Fruit fly (Drosophila melanogaster) whole organism, embryonic: ENCODE data around the gene Esyt2.

ENCODE experiments used
- Aef1 ChIP-seq: fragments of 200-800 bp; sonication (Bioruptor generic); IDR thresholded peaks from 3 replicates; pipeline ENCODE4 v1.3.6; 2022; ENCODE audit warnings: missing biosample characterization, missing genetic modification characterization
- CG10654 ChIP-seq: fragments of 200-800 bp; sonication (Bioruptor generic); optimal IDR thresholded peaks from 2 replicates; lab custom pipeline; 2016; ENCODE audit warnings: missing biosample characterization, missing genetic modification characterization
- CG10979 ChIP-seq: fragments of 200-800 bp; sonication (Bioruptor generic); optimal IDR thresholded peaks from 2 replicates; lab custom pipeline; 2018; ENCODE audit warnings: missing biosample characterization, mild to moderate bottlenecking, missing genetic modification characterization, moderate library complexity
- CG11456 ChIP-seq: fragments of 200-800 bp; sonication (Bioruptor generic); IDR thresholded peaks from 3 replicates; pipeline ENCODE4 v1.3.6; 2022; ENCODE audit warnings: missing biosample characterization, missing genetic modification characterization
- CG11560 ChIP-seq: fragments of 200-800 bp; sonication (Bioruptor generic); IDR thresholded peaks from 3 replicates; pipeline ENCODE4 v1.3.6; 2022; ENCODE audit warnings: missing biosample characterization, missing genetic modification characterization
- CG13123 ChIP-seq: fragments of 200-800 bp; sonication (Bioruptor generic); optimal IDR thresholded peaks from 2 replicates; lab custom pipeline; 2016; ENCODE audit warnings: missing biosample characterization, missing genetic modification characterization
- CG14050 ChIP-seq: fragments of 200-800 bp; sonication (Bioruptor generic); IDR thresholded peaks from 3 replicates; pipeline ENCODE4 v1.3.6; 2022; ENCODE audit warnings: missing biosample characterization, missing genetic modification characterization
- CG17328 ChIP-seq: fragments of 200-800 bp; sonication (Bioruptor generic); IDR thresholded peaks from 2 replicates; pipeline ENCODE4 v1.3.6; 2022; ENCODE audit warnings: missing biosample characterization, missing genetic modification characterization
- CG17361 ChIP-seq: fragments of 200-800 bp; sonication (Bioruptor generic); IDR thresholded peaks from 3 replicates; pipeline ENCODE4 v1.3.6; 2022; ENCODE audit warnings: missing biosample characterization, missing genetic modification characterization
- CG2116 ChIP-seq: fragments of 200-800 bp; sonication (Bioruptor generic); optimal IDR thresholded peaks from 3 replicates; lab custom pipeline; 2018; ENCODE audit warnings: missing biosample characterization, mild to moderate bottlenecking, missing genetic modification characterization
- CG2120 ChIP-seq: fragments of 200-800 bp; sonication (Bioruptor generic); optimal IDR thresholded peaks from 3 replicates; lab custom pipeline; 2016; ENCODE audit warnings: missing biosample characterization, missing genetic modification characterization
- CG31441 ChIP-seq: fragments of 200-800 bp; sonication (Bioruptor generic); IDR thresholded peaks from 2 replicates; pipeline ENCODE4 v1.3.6; 2022; ENCODE audit warnings: missing biosample characterization, missing genetic modification characterization
- CG32772 ChIP-seq: fragments of 200-800 bp; sonication (Bioruptor generic); IDR thresholded peaks from 2 replicates; pipeline ENCODE4 v1.3.6; 2022; ENCODE audit warnings: missing biosample characterization, missing genetic modification characterization
- CG34224 ChIP-seq: fragments of 200-800 bp; sonication (Bioruptor generic); IDR thresholded peaks from 3 replicates; pipeline ENCODE4 v1.3.6; 2022; ENCODE audit warnings: missing biosample characterization, missing genetic modification characterization; ENCODE audit not compliant: partially characterized antibody
- CG4854 ChIP-seq: fragments of 200-800 bp; sonication (Bioruptor generic); optimal IDR thresholded peaks from 2 replicates; lab custom pipeline; 2016; ENCODE audit warnings: missing biosample characterization, missing genetic modification characterization, inconsistent platforms
- CG7928 ChIP-seq: fragments of 200-800 bp; sonication (Bioruptor generic); optimal IDR thresholded peaks from 2 replicates; lab custom pipeline; 2017; ENCODE audit warnings: missing biosample characterization, mild to moderate bottlenecking, missing genetic modification characterization
- CG9727 ChIP-seq: fragments of 200-800 bp; sonication (Bioruptor generic); optimal IDR thresholded peaks from 3 replicates; lab custom pipeline; 2017; ENCODE audit warnings: missing biosample characterization, mild to moderate bottlenecking, missing genetic modification characterization
- CTCF ChIP-seq: fragments of 200-800 bp; sonication (Bioruptor generic); optimal IDR thresholded peaks from 2 replicates; lab custom pipeline; 2017; ENCODE audit warnings: missing biosample characterization, mild to moderate bottlenecking, missing genetic modification characterization, moderate library complexity
- Dip3 ChIP-seq: fragments of 200-800 bp; sonication (Bioruptor generic); optimal IDR thresholded peaks from 3 replicates; lab custom pipeline; 2016; ENCODE audit warnings: missing biosample characterization, missing genetic modification characterization
- Dll ChIP-seq: fragments of 200-800 bp; sonication (Bioruptor generic); IDR thresholded peaks from 4 replicates; pipeline ENCODE4 v1.3.6; 2022; ENCODE audit warnings: missing biosample characterization, missing genetic modification characterization; ENCODE audit not compliant: partially characterized antibody
- Fer1 ChIP-seq: fragments of 200-800 bp; sonication (Bioruptor generic); optimal IDR thresholded peaks from 2 replicates; lab custom pipeline; 2017; ENCODE audit warnings: missing biosample characterization, mild to moderate bottlenecking, missing genetic modification characterization
- Fer3 ChIP-seq: fragments of 200-800 bp; sonication (Bioruptor generic); optimal IDR thresholded peaks from 2 replicates; lab custom pipeline; 2018; ENCODE audit warnings: missing biosample characterization, mild to moderate bottlenecking, missing genetic modification characterization, moderate library complexity
- H15 ChIP-seq: fragments of 200-800 bp; sonication (Bioruptor generic); IDR thresholded peaks from 3 replicates; pipeline ENCODE4 v1.3.6; 2022; ENCODE audit warnings: missing biosample characterization, missing genetic modification characterization
- HLH4C ChIP-seq: fragments of 200-800 bp; sonication (Bioruptor generic); IDR thresholded peaks from 3 replicates; pipeline ENCODE4 v1.3.6; 2022; ENCODE audit warnings: missing biosample characterization, missing genetic modification characterization; ENCODE audit not compliant: partially characterized antibody
- Hmr ChIP-seq: fragments of 200-800 bp; sonication (Bioruptor generic); optimal IDR thresholded peaks from 3 replicates; lab custom pipeline; 2017; ENCODE audit warnings: mild to moderate bottlenecking, missing biosample characterization, missing genetic modification reagents, missing genetic modification characterization
- Hr3 ChIP-seq: fragments of 200-800 bp; sonication (Bioruptor generic); optimal IDR thresholded peaks from 3 replicates; lab custom pipeline; 2016; ENCODE audit warnings: missing biosample characterization, missing genetic modification characterization
- Jarid2 ChIP-seq: fragments of 200-800 bp; sonication (Bioruptor generic); optimal IDR thresholded peaks from 3 replicates; lab custom pipeline; 2017; ENCODE audit warnings: mild to moderate bottlenecking, missing biosample characterization, missing genetic modification reagents, missing genetic modification characterization
- Kr ChIP-seq: fragments of 200-800 bp; sonication (Bioruptor generic); optimal IDR thresholded peaks from 2 replicates; lab custom pipeline; 2017; ENCODE audit warnings: missing biosample characterization, mild to moderate bottlenecking, missing genetic modification characterization
- Max ChIP-seq: fragments of 200-800 bp; sonication (Bioruptor generic); optimal IDR thresholded peaks from 2 replicates; lab custom pipeline; 2016; ENCODE audit warnings: missing biosample characterization, mild to moderate bottlenecking, missing genetic modification characterization
- Oli ChIP-seq: fragments of 200-800 bp; sonication (Bioruptor generic); optimal IDR thresholded peaks from 2 replicates; lab custom pipeline; 2018; ENCODE audit warnings: missing biosample characterization, mild to moderate bottlenecking, missing genetic modification characterization, moderate library complexity
- ap ChIP-seq: fragments of 200-800 bp; sonication (Bioruptor generic); IDR thresholded peaks from 2 replicates; pipeline ENCODE4 v1.3.6; 2022; ENCODE audit warnings: missing biosample characterization, missing genetic modification characterization
- chm ChIP-seq: fragments of 200-800 bp; sonication (Bioruptor generic); IDR thresholded peaks from 2 replicates; pipeline ENCODE4 v1.3.6; 2022; ENCODE audit warnings: missing biosample characterization, missing genetic modification characterization
- crp ChIP-seq, 2 experiments: fragments of 200-800 bp; sonication (Bioruptor generic); optimal IDR thresholded peaks; 2 replicates in 1 of 2; 3 replicates in 1 of 2; lab custom pipeline; 2017; ENCODE audit warnings: missing biosample characterization in 2 of 2, missing genetic modification characterization in 2 of 2, mild to moderate bottlenecking in 1 of 2, moderate library complexity in 1 of 2
- disco-r ChIP-seq: fragments of 200-800 bp; sonication (Bioruptor generic); optimal IDR thresholded peaks from 2 replicates; lab custom pipeline; 2016; ENCODE audit warnings: missing biosample characterization, missing genetic modification characterization
- dmrt99B ChIP-seq: fragments of 200-800 bp; sonication (Bioruptor generic); optimal IDR thresholded peaks from 2 replicates; lab custom pipeline; 2018; ENCODE audit warnings: missing biosample characterization, mild to moderate bottlenecking, missing genetic modification characterization, moderate library complexity
- fu2 ChIP-seq: fragments of 200-800 bp; sonication (Bioruptor generic); optimal IDR thresholded peaks from 2 replicates; lab custom pipeline; 2016; ENCODE audit warnings: missing biosample characterization, missing genetic modification characterization
- gcm ChIP-seq: fragments of 200-800 bp; sonication (Bioruptor generic); optimal IDR thresholded peaks from 2 replicates; lab custom pipeline; 2019; ENCODE audit warnings: missing biosample characterization, mild to moderate bottlenecking, missing genetic modification characterization, moderate library complexity
- gcm2 ChIP-seq: fragments of 200-800 bp; sonication (Bioruptor generic); optimal IDR thresholded peaks from 2 replicates; lab custom pipeline; 2016; ENCODE audit warnings: missing biosample characterization, missing genetic modification characterization
- gro ChIP-seq: fragments of 200-800 bp; sonication (Bioruptor generic); optimal IDR thresholded peaks from 2 replicates; lab custom pipeline; 2016; ENCODE audit warnings: missing biosample characterization, missing genetic modification characterization
- gsb-n ChIP-seq: fragments of 200-800 bp; sonication (Bioruptor generic); optimal IDR thresholded peaks from 3 replicates; lab custom pipeline; 2018; ENCODE audit warnings: missing biosample characterization, mild to moderate bottlenecking, missing genetic modification characterization
- her ChIP-seq: fragments of 200-800 bp; sonication (Bioruptor generic); optimal IDR thresholded peaks from 2 replicates; lab custom pipeline; 2016; ENCODE audit warnings: missing biosample characterization, missing genetic modification characterization
- hkb ChIP-seq, 2 experiments: fragments of 200-800 bp in 1 of 2; fragments of >200 bp in 1 of 2; sonication (Bioruptor generic) in 1 of 2; IDR thresholded peaks in 1 of 2; optimal IDR thresholded peaks in 1 of 2; 2 replicates each; pipeline versions ENCODE4 v1.3.6 to Lab custom; 2017 to 2022; ENCODE audit warnings: missing biosample characterization in 1 of 2, missing genetic modification characterization in 1 of 2
- lmd ChIP-seq: fragments of 200-800 bp; sonication (Bioruptor generic); IDR thresholded peaks from 2 replicates; pipeline ENCODE4 v1.3.6; 2022; ENCODE audit warnings: missing biosample characterization, missing genetic modification characterization
- nerfin-1 ChIP-seq: fragments of 200-800 bp; sonication (Bioruptor generic); optimal IDR thresholded peaks from 3 replicates; lab custom pipeline; 2019; ENCODE audit warnings: missing biosample characterization, mild to moderate bottlenecking, missing genetic modification characterization, moderate library complexity
- p53 ChIP-seq: fragments of 200-800 bp; sonication (Bioruptor generic); optimal IDR thresholded peaks from 2 replicates; lab custom pipeline; 2016; ENCODE audit warnings: missing biosample characterization, missing genetic modification characterization
- pfk ChIP-seq: fragments of 200-800 bp; sonication (Bioruptor generic); optimal IDR thresholded peaks from 2 replicates; lab custom pipeline; 2018; ENCODE audit warnings: missing biosample characterization, mild to moderate bottlenecking, missing genetic modification characterization, moderate library complexity
- phol ChIP-seq: fragments of 200-800 bp; sonication (Bioruptor generic); optimal IDR thresholded peaks from 3 replicates; lab custom pipeline; 2018; ENCODE audit warnings: missing biosample characterization, mild to moderate bottlenecking, missing genetic modification characterization, moderate library complexity
- schlank ChIP-seq: fragments of 200-800 bp; sonication (Bioruptor generic); optimal IDR thresholded peaks from 2 replicates; lab custom pipeline; 2018; ENCODE audit warnings: missing biosample characterization, mild to moderate bottlenecking, missing genetic modification characterization
- sima ChIP-seq: fragments of 200-800 bp; sonication (Bioruptor generic); optimal IDR thresholded peaks from 2 replicates; lab custom pipeline; 2016; ENCODE audit warnings: missing biosample characterization, missing genetic modification characterization
- sna ChIP-seq: fragments of 200-800 bp; sonication (Bioruptor generic); IDR thresholded peaks from 2 replicates; pipeline ENCODE4 v1.3.6; 2022; ENCODE audit warnings: missing biosample characterization, missing genetic modification characterization; ENCODE audit not compliant: partially characterized antibody
- tna ChIP-seq: fragments of 200-800 bp; sonication (Bioruptor generic); IDR thresholded peaks from 2 replicates; pipeline ENCODE4 v1.3.6; 2022; ENCODE audit warnings: missing biosample characterization, missing genetic modification characterization; ENCODE audit not compliant: partially characterized antibody
- ttk ChIP-seq: fragments of 200-800 bp; sonication (Bioruptor generic); IDR thresholded peaks from 2 replicates; pipeline ENCODE4 v2.1.2; 2022; ENCODE audit warnings: missing biosample characterization, missing genetic modification characterization

Gene Esyt2

DNA sequence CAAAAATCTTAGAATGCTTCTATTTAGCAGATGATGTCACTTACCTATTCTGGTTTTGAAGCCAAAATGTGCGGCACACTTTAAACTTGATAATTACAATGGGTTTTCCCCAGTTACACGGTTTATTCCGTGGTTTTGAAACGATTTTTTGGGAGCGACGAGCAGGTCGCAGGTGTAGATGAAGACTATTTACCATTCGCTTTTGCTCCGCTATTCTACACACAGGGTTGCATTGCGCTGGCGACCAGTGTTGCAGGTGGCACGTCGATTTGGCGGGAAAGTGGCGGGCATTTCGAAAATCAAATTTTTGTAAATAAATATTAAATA lies 38.1 kb downstream of the Esyt2 start, which contains the start of gene REPTOR (continued):
- TF ChIP-seq CG9727 (GFP tag; lab: Kevin White, UChicago) (no peak), schlank (no peak), disco-r (GFP tag; lab: Kevin White, UChicago) (no peak), CG14050 (GFP tag; lab: Robert Waterston, UW) (no peak), ttk (GFP tag; lab: Robert Waterston, UW) (no peak), CG7928 (peak; percentile 72), sna (GFP tag; lab: Robert Waterston, UW) (no peak), Fer3 (tag; lab: Kevin White, UChicago) (peak; percentile 25), CG13123 (GFP tag; lab: Kevin White, UChicago) (no peak), crp (GFP tag; optimal IDR thresholded peaks at IDR 0.05; lab: Kevin White, UChicago) (peak in 1 of 2 experiments; percentile 35), gro (GFP tag; lab: Kevin White, UChicago) (peak; percentile 29), CG2120 (GFP tag; lab: Kevin White, UChicago) (peak; percentile 13), Oli (no peak), phol (tag; lab: Kevin White, UChicago) (peak; percentile 20), ap (no peak), HLH4C (GFP tag; lab: Robert Waterston, UW) (no peak), fu2 (GFP tag; lab: Kevin White, UChicago) (no peak), pfk (GFP tag; lab: Kevin White, UChicago) (peak; percentile 38), Hmr (peak; percentile 68), Dip3 (GFP tag; lab: Kevin White, UChicago) (no peak), hkb (optimal IDR thresholded peaks at IDR 0.05; lab: Kevin White, UChicago) (no peak), hkb (GFP tag; IDR thresholded peaks at IDR 0.05; lab: Robert Waterston, UW) (no peak), CG11456 (no peak), CG31441 (GFP tag; lab: Robert Waterston, UW) (no peak), gcm2 (peak; percentile 45), lmd (no peak), CG4854 (GFP tag; lab: Kevin White, UChicago) (no peak), her (GFP tag; lab: Kevin White, UChicago) (peak; percentile 12), gsb-n (tag; lab: Kevin White, UChicago) (no peak), Dll (GFP tag; lab: Robert Waterston, UW) (no peak), CG34224 (GFP tag; lab: Robert Waterston, UW) (no peak), Kr (GFP tag; lab: Kevin White, UChicago) (no peak), chm (GFP tag; lab: Robert Waterston, UW) (no peak), dmrt99B (tag; lab: Kevin White, UChicago) (no peak), CG10979 (tag; lab: Kevin White, UChicago) (peak; percentile 23), CG17328 (GFP tag; lab: Robert Waterston, UW) (no peak), nerfin-1 (tag; lab: Kevin White, UChicago) (peak; percentile 10), CTCF (GFP tag; lab: Kevin White, UChicago) (no peak), gcm (GFP tag; lab: Kevin White, UChicago) (peak; percentile 15), Hr3 (no peak), Fer1 (peak; percentile 65), CG2116 (peak; percentile 99), CG32772 (GFP tag; lab: Robert Waterston, UW) (no peak), CG17361 (GFP tag; lab: Robert Waterston, UW) (no peak), sima (no peak), CG10654 (no peak), p53 (GFP tag; lab: Kevin White, UChicago) (no peak), Max (GFP tag; lab: Kevin White, UChicago) (peak; percentile 51), tna (no peak), H15 (no peak), CG11560 (tag; lab: Robert Waterston, UW) (no peak), Aef1 (GFP tag; lab: Robert Waterston, UW) (no peak), Jarid2 (peak; percentile 68)
